Worm (Caenorhabditis elegans) whole organism, L1 larva: ENCODE results near the gene R102.11.

Source experiments
- C16A3.4 ChIP-seq: fragments of 150-350 bp; optimal IDR thresholded peaks from 2 replicates; lab custom pipeline; 2014; ENCODE audit warnings: missing biosample characterization, missing genetic modification characterization
- dpl-1 ChIP-seq, 3 experiments: fragments of 150-350 bp in 2 of 3; sonication (generic microtip) in 1 of 3; optimal IDR thresholded peaks; 2 replicates each; lab custom pipeline; 2014 to 2017; ENCODE audit warnings: missing biosample characterization in 3 of 3, missing genetic modification characterization in 3 of 3, missing genetic modification reagents in 3 of 3
- mdl-1 ChIP-seq, 2 experiments: fragments of 150-350 bp; optimal IDR thresholded peaks; 2 replicates each; lab custom pipeline; 2014 to 2017; ENCODE audit warnings: missing biosample characterization in 2 of 2, missing genetic modification characterization in 2 of 2, inconsistent platforms in 1 of 2
- mep-1 ChIP-seq: fragments of 150-350 bp; optimal IDR thresholded peaks from 2 replicates; lab custom pipeline; 2014; ENCODE audit warnings: missing biosample characterization, missing genetic modification characterization
- nhr-11 ChIP-seq: fragments of 150-350 bp; optimal IDR thresholded peaks from 2 replicates; lab custom pipeline; 2014; ENCODE audit warnings: missing biosample characterization, missing genetic modification characterization
- nhr-28 ChIP-seq: fragments of 150-350 bp; optimal IDR thresholded peaks from 2 replicates; lab custom pipeline; 2014; ENCODE audit warnings: missing biosample characterization, missing genetic modification characterization
- nhr-77 ChIP-seq: fragments of 150-350 bp; optimal IDR thresholded peaks from 2 replicates; lab custom pipeline; 2014; ENCODE audit warnings: missing biosample characterization, missing genetic modification characterization
- tbx-2 ChIP-seq: sonication (generic microtip); optimal IDR thresholded peaks from 2 replicates; lab custom pipeline; 2016; ENCODE audit warnings: missing genetic modification characterization, missing compliant biosample characterization
- tlp-1 ChIP-seq: fragments of 150-350 bp; optimal IDR thresholded peaks from 2 replicates; lab custom pipeline; 2014; ENCODE audit warnings: missing biosample characterization, missing genetic modification characterization
- zag-1 ChIP-seq: fragments of 150-350 bp; optimal IDR thresholded peaks from 2 replicates; lab custom pipeline; 2014; ENCODE audit warnings: missing biosample characterization, missing genetic modification characterization

- TF ChIP-seq mep-1 (tag; lab: Kevin White, UChicago), result no peak
- no peak for TF ChIP-seq nhr-28 (tag; lab: Kevin White, UChicago)
- no peak for TF ChIP-seq zag-1 (tag; lab: Kevin White, UChicago)
- TF ChIP-seq mdl-1 (tag; optimal IDR thresholded peaks at IDR 0.05; lab: Kevin White, UChicago), result no peak
- no peak for TF ChIP-seq tbx-2 (tag; lab: Kevin White, UChicago)
- no peak for TF ChIP-seq nhr-11 (tag; lab: Kevin White, UChicago)
- TF ChIP-seq tlp-1, result no peak
- TF ChIP-seq dpl-1 (GFP tag; optimal IDR thresholded peaks at IDR 0.05; lab: Kevin White, UChicago), result no peak
- no peak for TF ChIP-seq nhr-77 (tag; lab: Kevin White, UChicago)
- TF ChIP-seq C16A3.4 (tag; lab: Kevin White, UChicago), result no peak
Observed at ce11 chrIV:10718865-10719264, 19.3 kb upstream of the R102.11 start.
